Fruit fly (Drosophila melanogaster) whole organism: ENCODE measurements around the gene CG31161.

Source experiments
- CG8478 ChIP-seq: fragments of >200 bp; optimal IDR thresholded peaks from 2 replicates; lab custom pipeline; 2018; ENCODE audit warnings: inconsistent platforms
- EcR ChIP-seq, 2 experiments: fragments of >200 bp; optimal IDR thresholded peaks; 2 replicates each; lab custom pipeline; 2017; ENCODE audit warnings: missing biosample characterization in 2 of 2, missing genetic modification characterization in 2 of 2, missing genetic modification reagents in 2 of 2
- pan ChIP-seq: fragments of >200 bp; optimal IDR thresholded peaks from 2 replicates; lab custom pipeline; 2017
- psq ChIP-seq: fragments of >200 bp; optimal IDR thresholded peaks from 2 replicates; lab custom pipeline; 2017

DNA sequence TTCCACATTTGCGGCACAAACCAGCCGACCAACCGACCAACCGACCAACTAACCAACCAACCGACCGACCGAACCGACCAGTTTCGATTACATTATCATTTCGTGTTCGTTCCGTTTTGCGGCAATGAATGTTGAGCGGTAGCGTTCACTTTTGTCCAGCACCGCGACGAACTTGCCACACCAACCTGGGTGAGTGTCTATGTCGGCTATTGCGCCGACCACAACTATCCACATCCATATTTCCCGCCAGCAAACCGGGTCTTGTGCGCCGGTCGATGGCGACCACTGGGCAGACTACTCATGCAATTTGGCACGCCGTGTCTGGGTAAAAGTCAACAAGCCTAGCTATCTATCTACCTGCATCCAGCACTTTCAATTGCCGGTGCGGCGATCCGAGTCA lies 39.3 kb upstream of the CG31161 start:
- TF ChIP-seq pan (lab: Kevin White, UChicago) (no peak), EcR (GFP tag; optimal IDR thresholded peaks at IDR 0.05; lab: Kevin White, UChicago) (no peak), CG8478 (lab: Kevin White, UChicago) (no peak), psq (lab: Kevin White, UChicago) (no peak)
